Fruit fly (Drosophila melanogaster) whole organism, embryonic: ENCODE measurements around the gene MED4.

Experiments
- Bteb2 ChIP-seq: fragments of 200-800 bp; sonication (Bioruptor generic); optimal IDR thresholded peaks from 2 replicates; lab custom pipeline; 2016; ENCODE audit warnings: missing biosample characterization, missing genetic modification characterization
- C15 ChIP-seq: fragments of 200-800 bp; sonication (Bioruptor generic); IDR thresholded peaks from 3 replicates; pipeline ENCODE4 v1.3.6; 2022; ENCODE audit warnings: missing biosample characterization, missing genetic modification characterization
- CG10147 ChIP-seq: fragments of 200-800 bp; sonication (Bioruptor generic); optimal IDR thresholded peaks from 2 replicates; lab custom pipeline; 2019; ENCODE audit warnings: missing biosample characterization, mild to moderate bottlenecking, missing genetic modification characterization, moderate library complexity
- CG10209 ChIP-seq: fragments of 200-800 bp; sonication (Bioruptor generic); optimal IDR thresholded peaks from 3 replicates; lab custom pipeline; 2017; ENCODE audit warnings: missing biosample characterization, mild to moderate bottlenecking, missing genetic modification characterization, missing genetic modification reagents
- CG1024 ChIP-seq: fragments of 200-800 bp; sonication (Bioruptor generic); IDR thresholded peaks from 2 replicates; pipeline ENCODE4 v1.3.6; 2022; ENCODE audit warnings: missing biosample characterization, missing genetic modification characterization
- CG10274 ChIP-seq: fragments of 200-800 bp; sonication (Bioruptor generic); optimal IDR thresholded peaks from 3 replicates; lab custom pipeline; 2017; ENCODE audit warnings: missing biosample characterization, mild to moderate bottlenecking, missing genetic modification characterization
- CG11085 ChIP-seq: fragments of 200-800 bp; sonication (Bioruptor generic); IDR thresholded peaks from 2 replicates; pipeline ENCODE4 v1.3.6; 2022; ENCODE audit warnings: missing biosample characterization, missing genetic modification characterization
- CG11695 ChIP-seq: fragments of 200-800 bp; sonication (Bioruptor generic); IDR thresholded peaks from 3 replicates; pipeline ENCODE4 v1.3.6; 2022; ENCODE audit warnings: missing biosample characterization, missing genetic modification characterization
- CG11723 ChIP-seq: fragments of 200-800 bp; sonication (Bioruptor generic); optimal IDR thresholded peaks from 2 replicates; lab custom pipeline; 2017; ENCODE audit warnings: missing biosample characterization, mild to moderate bottlenecking, missing genetic modification characterization
- CG12155 ChIP-seq: fragments of 200-800 bp; sonication (Bioruptor generic); optimal IDR thresholded peaks from 3 replicates; lab custom pipeline; 2016; ENCODE audit warnings: missing biosample characterization, missing genetic modification characterization
- CG13424 ChIP-seq: fragments of 200-800 bp; sonication (Bioruptor generic); optimal IDR thresholded peaks from 2 replicates; lab custom pipeline; 2019; ENCODE audit warnings: missing biosample characterization, mild to moderate bottlenecking, missing genetic modification characterization, moderate library complexity
- CG14050 ChIP-seq: fragments of 200-800 bp; sonication (Bioruptor generic); IDR thresholded peaks from 3 replicates; pipeline ENCODE4 v1.3.6; 2022; ENCODE audit warnings: missing biosample characterization, missing genetic modification characterization
- CG14965 ChIP-seq: fragments of 200-800 bp; sonication (Bioruptor generic); optimal IDR thresholded peaks from 2 replicates; lab custom pipeline; 2016; ENCODE audit warnings: missing biosample characterization, missing genetic modification characterization, borderline replicate concordance
- CG15514 ChIP-seq: fragments of 200-800 bp; sonication (Bioruptor generic); optimal IDR thresholded peaks from 3 replicates; lab custom pipeline; 2017; ENCODE audit warnings: missing biosample characterization, missing genetic modification characterization, mild to moderate bottlenecking, moderate library complexity, missing genetic modification reagents
- CG17361 ChIP-seq: fragments of 200-800 bp; sonication (Bioruptor generic); IDR thresholded peaks from 3 replicates; pipeline ENCODE4 v1.3.6; 2022; ENCODE audit warnings: missing biosample characterization, missing genetic modification characterization
- CG1792 ChIP-seq: fragments of 200-800 bp; sonication (Bioruptor generic); optimal IDR thresholded peaks from 2 replicates; lab custom pipeline; 2016; ENCODE audit warnings: missing biosample characterization, missing genetic modification characterization
- CG18011 ChIP-seq: fragments of 200-800 bp; sonication (Bioruptor generic); optimal IDR thresholded peaks from 2 replicates; lab custom pipeline; 2017; ENCODE audit warnings: missing biosample characterization, missing genetic modification characterization, mild to moderate bottlenecking, moderate library complexity, missing genotype
- CG30431 ChIP-seq: fragments of 200-800 bp; sonication (Bioruptor generic); optimal IDR thresholded peaks from 2 replicates; lab custom pipeline; 2017; ENCODE audit warnings: missing biosample characterization, missing genetic modification characterization
- CG3281 ChIP-seq: fragments of 200-800 bp; sonication (Bioruptor generic); optimal IDR thresholded peaks from 3 replicates; lab custom pipeline; 2017; ENCODE audit warnings: missing biosample characterization, mild to moderate bottlenecking, missing genetic modification characterization
- CG34422 ChIP-seq: fragments of 200-800 bp; sonication (Bioruptor generic); IDR thresholded peaks from 3 replicates; pipeline ENCODE4 v1.3.6; 2022; ENCODE audit warnings: missing biosample characterization, missing genetic modification characterization
- CG4404 ChIP-seq: fragments of 200-800 bp; sonication (Bioruptor generic); IDR thresholded peaks from 2 replicates; pipeline ENCODE4 v1.3.6; 2022; ENCODE audit warnings: missing biosample characterization, missing genetic modification characterization
- CG4617 ChIP-seq: fragments of 200-800 bp; sonication (Bioruptor generic); optimal IDR thresholded peaks from 3 replicates; lab custom pipeline; 2016; ENCODE audit warnings: missing biosample characterization, missing genetic modification characterization, borderline replicate concordance
- CG6689 ChIP-seq: fragments of 200-800 bp; sonication (Bioruptor generic); IDR thresholded peaks from 2 replicates; pipeline ENCODE4 v1.3.6; 2022; ENCODE audit warnings: missing biosample characterization, missing genetic modification characterization
- CG7786 ChIP-seq: fragments of 200-800 bp; sonication (Bioruptor generic); optimal IDR thresholded peaks from 2 replicates; lab custom pipeline; 2016; ENCODE audit warnings: missing biosample characterization, missing genetic modification characterization
- CG9932 ChIP-seq: fragments of 200-800 bp; sonication (Bioruptor generic); IDR thresholded peaks from 2 replicates; pipeline ENCODE4 v1.3.6; 2022; ENCODE audit warnings: missing biosample characterization, missing genetic modification characterization
- CoRest ChIP-seq: fragments of 200-800 bp; sonication (Bioruptor generic); optimal IDR thresholded peaks from 3 replicates; lab custom pipeline; 2018; ENCODE audit warnings: missing biosample characterization, mild to moderate bottlenecking, missing genetic modification characterization, moderate library complexity
- Deaf1 ChIP-seq: fragments of 200-800 bp; optimal IDR thresholded peaks from 3 replicates; lab custom pipeline; 2019; ENCODE audit warnings: missing biosample characterization, mild to moderate bottlenecking, missing genetic modification characterization, moderate library complexity
- Ets97D ChIP-seq: fragments of 200-800 bp; sonication (Bioruptor generic); optimal IDR thresholded peaks from 3 replicates; lab custom pipeline; 2016; ENCODE audit warnings: missing biosample characterization, missing genetic modification characterization
- H15 ChIP-seq: fragments of 200-800 bp; sonication (Bioruptor generic); IDR thresholded peaks from 3 replicates; pipeline ENCODE4 v1.3.6; 2022; ENCODE audit warnings: missing biosample characterization, missing genetic modification characterization
- Max ChIP-seq: fragments of 200-800 bp; sonication (Bioruptor generic); optimal IDR thresholded peaks from 2 replicates; lab custom pipeline; 2016; ENCODE audit warnings: missing biosample characterization, mild to moderate bottlenecking, missing genetic modification characterization
- Myb ChIP-seq: fragments of 200-800 bp; sonication (Bioruptor generic); optimal IDR thresholded peaks from 2 replicates; lab custom pipeline; 2016; ENCODE audit warnings: missing biosample characterization, missing genetic modification characterization
- NFAT ChIP-seq: fragments of 200-800 bp; sonication (Bioruptor generic); IDR thresholded peaks from 2 replicates; pipeline ENCODE4 v1.3.6; 2022; ENCODE audit warnings: missing biosample characterization, missing genetic modification characterization
- Optix ChIP-seq: fragments of 200-800 bp; sonication (Bioruptor generic); IDR thresholded peaks from 3 replicates; pipeline ENCODE4 v1.3.6; 2022; ENCODE audit warnings: missing biosample characterization, missing genetic modification characterization
- Pdp1 ChIP-seq, 2 experiments: fragments of 200-800 bp; sonication (Bioruptor generic); optimal IDR thresholded peaks; 3 replicates each; lab custom pipeline; 2016; ENCODE audit warnings: missing biosample characterization in 2 of 2, missing genetic modification characterization in 2 of 2, mild to moderate bottlenecking in 1 of 2, moderate library complexity in 1 of 2
- Scr ChIP-seq: fragments of 200-800 bp; sonication (Bioruptor generic); IDR thresholded peaks from 2 replicates; pipeline ENCODE4 v1.3.6; 2022; ENCODE audit warnings: missing biosample characterization, missing genetic modification characterization; ENCODE audit not compliant: partially characterized antibody
- Sox102F ChIP-seq: fragments of 200-800 bp; sonication (Bioruptor generic); optimal IDR thresholded peaks from 2 replicates; lab custom pipeline; 2018; ENCODE audit warnings: missing biosample characterization, mild to moderate bottlenecking, missing genetic modification characterization, moderate library complexity
- cato ChIP-seq: fragments of 200-800 bp; sonication (Bioruptor generic); optimal IDR thresholded peaks from 2 replicates; lab custom pipeline; 2016; ENCODE audit warnings: missing biosample characterization, missing genetic modification characterization, borderline replicate concordance
- chinmo ChIP-seq: fragments of 200-800 bp; sonication (Bioruptor generic); IDR thresholded peaks from 4 replicates; pipeline ENCODE4 v1.3.6; 2022; ENCODE audit warnings: missing biosample characterization, missing genetic modification characterization; ENCODE audit not compliant: partially characterized antibody
- crc ChIP-seq: fragments of 200-800 bp; sonication (Bioruptor generic); optimal IDR thresholded peaks from 2 replicates; lab custom pipeline; 2016; ENCODE audit warnings: missing biosample characterization, missing genetic modification characterization
- disco-r ChIP-seq: fragments of 200-800 bp; sonication (Bioruptor generic); optimal IDR thresholded peaks from 2 replicates; lab custom pipeline; 2016; ENCODE audit warnings: missing biosample characterization, missing genetic modification characterization
- dysf ChIP-seq: fragments of 200-800 bp; sonication (Bioruptor generic); IDR thresholded peaks from 3 replicates; pipeline ENCODE4 v1.3.6; 2022; ENCODE audit warnings: missing biosample characterization, missing genetic modification characterization
- fd102C ChIP-seq: fragments of 200-800 bp; sonication (Bioruptor generic); optimal IDR thresholded peaks from 2 replicates; lab custom pipeline; 2018; ENCODE audit warnings: missing biosample characterization, mild to moderate bottlenecking, missing genetic modification characterization, moderate library complexity
- fd96Cb ChIP-seq: fragments of 200-800 bp; sonication (Bioruptor generic); optimal IDR thresholded peaks from 2 replicates; lab custom pipeline; 2018; ENCODE audit warnings: missing biosample characterization, mild to moderate bottlenecking, missing genetic modification characterization, moderate library complexity
- gce ChIP-seq: fragments of 200-800 bp; sonication (Bioruptor generic); IDR thresholded peaks from 3 replicates; pipeline ENCODE4 v1.3.6; 2022; ENCODE audit warnings: missing biosample characterization, missing genetic modification characterization
- knrl ChIP-seq: fragments of 200-800 bp; sonication (Bioruptor generic); IDR thresholded peaks from 3 replicates; pipeline ENCODE4 v1.3.6; 2022; ENCODE audit warnings: missing biosample characterization, missing genetic modification characterization; ENCODE audit not compliant: partially characterized antibody
- lab ChIP-seq: fragments of 200-800 bp; sonication (Bioruptor generic); optimal IDR thresholded peaks from 3 replicates; lab custom pipeline; 2017; ENCODE audit warnings: missing biosample characterization, missing genetic modification characterization, mild to moderate bottlenecking, moderate library complexity, missing genetic modification reagents
- nerfin-1 ChIP-seq: fragments of 200-800 bp; sonication (Bioruptor generic); optimal IDR thresholded peaks from 3 replicates; lab custom pipeline; 2019; ENCODE audit warnings: missing biosample characterization, mild to moderate bottlenecking, missing genetic modification characterization, moderate library complexity
- pb ChIP-seq: fragments of 200-800 bp; sonication (Bioruptor generic); optimal IDR thresholded peaks from 3 replicates; lab custom pipeline; 2016; ENCODE audit warnings: missing biosample characterization, missing genetic modification characterization
- row ChIP-seq: fragments of 200-800 bp; sonication (Bioruptor generic); IDR thresholded peaks from 3 replicates; pipeline ENCODE4 v1.3.6; 2022; ENCODE audit warnings: missing biosample characterization, missing genetic modification characterization
- sens ChIP-seq: fragments of 200-800 bp; sonication (Bioruptor generic); peaks from one replicate; lab custom pipeline; 2016; ENCODE audit warnings: missing biosample characterization, missing genetic modification characterization
- slbo ChIP-seq: fragments of 200-800 bp; sonication (Bioruptor generic); IDR thresholded peaks from 2 replicates; pipeline ENCODE4 v1.3.6; 2022; ENCODE audit warnings: missing biosample characterization, missing genetic modification characterization

The MED4 gene

DNA sequence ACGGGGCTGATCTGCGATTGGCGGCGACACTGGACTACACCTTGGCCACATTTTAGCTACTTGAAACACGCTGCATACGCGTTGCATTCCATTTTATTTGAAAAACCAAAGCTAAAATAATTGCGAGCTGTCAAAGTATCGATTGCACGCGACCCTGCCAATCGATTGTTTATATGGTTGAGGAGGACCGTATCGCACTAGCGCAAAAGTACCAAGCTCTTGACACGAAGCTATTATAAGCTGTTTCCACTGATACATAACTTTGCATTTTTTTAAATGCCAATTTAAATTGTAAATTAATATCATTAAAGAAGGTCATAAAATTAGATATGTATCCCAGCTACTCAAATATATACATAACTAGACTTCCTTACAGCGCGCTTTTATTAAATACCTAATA lies 1.2 kb downstream of the MED4 start, which contains the start of gene Cdc27 (continued):
- TF ChIP-seq CG10147 (GFP tag; lab: Kevin White, UChicago) (peak; percentile 32), Bteb2 (GFP tag; lab: Kevin White, UChicago) (peak; percentile 29), CG34422 (GFP tag; lab: Robert Waterston, UW) (0 out of 3 replicates have a peak, but pooled peaks have one; percentile 37), CG9932 (GFP tag; lab: Robert Waterston, UW) (peak; percentile 72), Max (GFP tag; lab: Kevin White, UChicago) (peak; percentile 10), CG14050 (no peak), slbo (GFP tag; lab: Robert Waterston, UW) (peak; percentile 64), CG11723 (GFP tag; lab: Kevin White, UChicago) (no peak), CG11085 (GFP tag; lab: Robert Waterston, UW) (no peak), Sox102F (GFP tag; lab: Kevin White, UChicago) (peak; percentile 28), gce (no peak), H15 (GFP tag; lab: Robert Waterston, UW) (no peak), CG15514 (GFP tag; lab: Kevin White, UChicago) (peak; percentile 60), CG10274 (no peak), CoRest (tag; lab: Kevin White, UChicago) (peak; percentile 62), CG10209 (GFP tag; lab: Kevin White, UChicago) (peak; percentile 21), sens (GFP tag; lab: Kevin White, UChicago) (peak; percentile 93), Ets97D (GFP tag; lab: Kevin White, UChicago) (peak; percentile 70), CG13424 (tag; lab: Kevin White, UChicago) (peak; percentile 57), CG7786 (GFP tag; lab: Kevin White, UChicago) (peak; percentile 22), fd102C (GFP tag; lab: Kevin White, UChicago) (no peak), cato (GFP tag; lab: Kevin White, UChicago) (no peak), CG1024 (peak; percentile 91), CG18011 (GFP tag; lab: Kevin White, UChicago) (peak; percentile 68), CG6689 (GFP tag; lab: Robert Waterston, UW) (peak; percentile 41; the same call in 1 of the 2 replicates), Myb (GFP tag; lab: Kevin White, UChicago) (peak; percentile 32), CG1792 (GFP tag; lab: Kevin White, UChicago) (no peak), CG17361 (GFP tag; lab: Robert Waterston, UW) (peak; percentile 60), knrl (peak; percentile 78), CG12155 (GFP tag; lab: Kevin White, UChicago) (peak; percentile 36), Pdp1 (GFP tag; optimal IDR thresholded peaks at IDR 0.05; lab: Kevin White, UChicago) (peak; percentile 21 to 52), CG11695 (peak; percentile 30; the same call in 1 of the 3 replicates), Deaf1 (tag; lab: Kevin White, UChicago) (no peak), chinmo (GFP tag; lab: Robert Waterston, UW) (peak; percentile 55; the same call in 1 of the 4 replicates), Scr (GFP tag; lab: Robert Waterston, UW) (peak; percentile 84), Optix (GFP tag; lab: Robert Waterston, UW) (no peak), disco-r (no peak), C15 (GFP tag; lab: Robert Waterston, UW) (no peak), CG30431 (GFP tag; lab: Kevin White, UChicago) (no peak), CG3281 (GFP tag; lab: Kevin White, UChicago) (peak; percentile 1), NFAT (GFP tag; lab: Robert Waterston, UW) (peak; percentile 38; the same call in 1 of the 2 replicates), CG4617 (peak; percentile 93), fd96Cb (tag; lab: Kevin White, UChicago) (peak; percentile 9), pb (GFP tag; lab: Kevin White, UChicago) (no peak), CG14965 (no peak), dysf (GFP tag; lab: Robert Waterston, UW) (peak; percentile 51; the same call in 2 of the 3 replicates), lab (peak; percentile 40), nerfin-1 (tag; lab: Kevin White, UChicago) (no peak), CG4404 (no peak), row (peak; percentile 90), crc (GFP tag; lab: Kevin White, UChicago) (no peak)
